Fruit fly (Drosophila melanogaster): ENCODE data around the gene CG31663.

DNA sequence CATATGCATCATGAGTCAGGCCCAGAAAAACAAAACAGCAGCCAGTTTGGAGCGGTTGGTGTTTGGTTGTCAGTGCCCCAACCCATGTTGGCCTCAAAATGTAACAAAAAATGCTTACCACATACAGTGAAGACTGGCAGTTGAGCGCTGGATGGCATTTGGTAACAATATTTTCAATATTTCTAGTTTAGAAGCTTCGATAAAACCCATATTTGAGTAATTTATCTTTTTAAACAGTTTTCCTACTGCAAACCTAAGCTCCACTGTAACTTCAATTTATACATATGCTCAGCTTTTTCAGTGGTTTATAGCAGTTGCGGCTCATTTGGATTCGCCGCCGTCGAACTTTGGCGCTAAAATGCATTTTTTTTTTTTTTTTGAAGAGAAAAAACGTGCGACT, 35.2 kb upstream of the CG31663 start:
- TF ChIP-seq Dll (optimal IDR thresholded peaks at IDR 0.05) (no peak), CG8478 (optimal IDR thresholded peaks at IDR 0.05) (no peak), psq (optimal IDR thresholded peaks at IDR 0.05) (no peak)

Data from whole organism.